Worm (Caenorhabditis elegans) whole organism, L1 larva: ENCODE data around the gene F35C11.4.

Experiments
- C04F5.9 ChIP-seq: sonication (generic microtip); optimal IDR thresholded peaks from 2 replicates; lab custom pipeline; 2016; ENCODE audit warnings: missing genetic modification characterization, missing compliant biosample characterization
- C34B4.2 ChIP-seq: sonication (generic microtip); optimal IDR thresholded peaks from 2 replicates; lab custom pipeline; 2017; ENCODE audit warnings: mild to moderate bottlenecking, missing genetic modification characterization, missing compliant biosample characterization
- F16B12.6 ChIP-seq: fragments of 150-350 bp; optimal IDR thresholded peaks from 2 replicates; lab custom pipeline; 2014; ENCODE audit warnings: missing biosample characterization, missing genetic modification characterization
- Y116A8C.19 ChIP-seq: sonication (generic microtip); optimal IDR thresholded peaks from 2 replicates; lab custom pipeline; 2016; ENCODE audit warnings: missing compliant biosample characterization, missing genetic modification characterization, borderline replicate concordance
- aha-1 ChIP-seq: fragments of 150-350 bp; optimal IDR thresholded peaks from 2 replicates; lab custom pipeline; 2014; ENCODE audit warnings: missing biosample characterization, missing genetic modification characterization
- alr-1 ChIP-seq: fragments of 200-800 bp; sonication (Bioruptor generic); optimal IDR thresholded peaks from 2 replicates; lab custom pipeline; 2018; ENCODE audit warnings: borderline replicate concordance, mild to moderate bottlenecking, missing genetic modification characterization, missing compliant biosample characterization
- aly-2 ChIP-seq: fragments of 150-350 bp; optimal IDR thresholded peaks from 2 replicates; lab custom pipeline; 2014; ENCODE audit warnings: missing biosample characterization, missing genetic modification characterization
- ama-1 ChIP-seq: fragments of 150-350 bp; optimal IDR thresholded peaks from 2 replicates; lab custom pipeline; 2014
- blmp-1 ChIP-seq: fragments of 150-350 bp; optimal IDR thresholded peaks from 2 replicates; lab custom pipeline; 2014; ENCODE audit warnings: missing biosample characterization, missing genetic modification characterization
- ceh-63 ChIP-seq: fragments of 200-800 bp; sonication (Bioruptor generic); optimal IDR thresholded peaks from 2 replicates; lab custom pipeline; 2018; ENCODE audit warnings: mild to moderate bottlenecking, missing genetic modification characterization, missing compliant biosample characterization
- ceh-8 ChIP-seq: fragments of 200-800 bp; sonication (Bioruptor generic); optimal IDR thresholded peaks from 2 replicates; lab custom pipeline; 2018; ENCODE audit warnings: mild to moderate bottlenecking, missing genetic modification characterization, moderate library complexity, missing compliant biosample characterization
- ceh-82 ChIP-seq, 3 experiments: fragments of 150-350 bp in 1 of 3; sonication (generic microtip) in 2 of 3; optimal IDR thresholded peaks; 2 replicates each; lab custom pipeline; 2014 to 2017; ENCODE audit warnings: missing biosample characterization in 3 of 3, missing genetic modification characterization in 3 of 3
- ceh-90 ChIP-seq: sonication (generic microtip); optimal IDR thresholded peaks from 2 replicates; lab custom pipeline; 2016; ENCODE audit warnings: missing genetic modification characterization, missing compliant biosample characterization
- dsc-1 ChIP-seq: sonication (generic microtip); optimal IDR thresholded peaks from 2 replicates; lab custom pipeline; 2016; ENCODE audit warnings: mild to moderate bottlenecking, missing genetic modification characterization, missing compliant biosample characterization
- elt-2 ChIP-seq: sonication (generic microtip); optimal IDR thresholded peaks from 2 replicates; lab custom pipeline; 2016; ENCODE audit warnings: missing genetic modification characterization, mild to moderate bottlenecking, inconsistent platforms, missing compliant biosample characterization, missing genetic modification reagents
- elt-3 ChIP-seq, 6 experiments: fragments of 150-350 bp in 1 of 6; sonication (generic microtip); optimal IDR thresholded peaks; 2 replicates each; lab custom pipeline; 2017 to 2018; ENCODE audit warnings: missing biosample characterization in 6 of 6, missing genetic modification characterization in 6 of 6, inconsistent platforms in 1 of 6
- fkh-4 ChIP-seq: sonication (generic microtip); optimal IDR thresholded peaks from 2 replicates; lab custom pipeline; 2016; ENCODE audit warnings: missing compliant biosample characterization, missing genetic modification characterization, borderline replicate concordance
- fkh-8 ChIP-seq: sonication (generic microtip); optimal IDR thresholded peaks from 2 replicates; lab custom pipeline; 2016; ENCODE audit warnings: mild to moderate bottlenecking, missing genetic modification characterization, missing compliant biosample characterization
- grh-1 ChIP-seq: fragments of 200-800 bp; sonication (Bioruptor generic); IDR thresholded peaks from 2 replicates; pipeline ENCODE4 v1.3.6; 2022; ENCODE audit warnings: missing genetic modification reagents, missing genetic modification characterization, missing compliant biosample characterization
- lin-13 ChIP-seq: fragments of 150-350 bp; optimal IDR thresholded peaks from 2 replicates; lab custom pipeline; 2014; ENCODE audit warnings: missing biosample characterization, missing genetic modification reagents, missing genetic modification characterization
- lin-35 ChIP-seq, 2 experiments: fragments of 150-350 bp; optimal IDR thresholded peaks; 2 replicates each; lab custom pipeline; 2014; ENCODE audit warnings: missing biosample characterization in 2 of 2, missing genetic modification characterization in 2 of 2, missing genetic modification reagents in 2 of 2
- lir-3 ChIP-seq: sonication (generic microtip); optimal IDR thresholded peaks from 2 replicates; lab custom pipeline; 2016; ENCODE audit warnings: mild to moderate bottlenecking, missing genetic modification characterization, moderate library complexity, missing compliant biosample characterization; ENCODE audit not compliant: poor library complexity
- lsy-2 ChIP-seq, 2 experiments: fragments of 150-350 bp; optimal IDR thresholded peaks; 2 replicates each; lab custom pipeline; 2014; ENCODE audit warnings: missing biosample characterization in 2 of 2, missing genetic modification characterization in 2 of 2
- mab-9 ChIP-seq: fragments of 200-800 bp; sonication (Bioruptor generic); IDR thresholded peaks from 2 replicates; pipeline ENCODE4 v1.3.6; 2022; ENCODE audit warnings: missing genetic modification reagents, missing genetic modification characterization, missing compliant biosample characterization
- mdl-1 ChIP-seq, 2 experiments: fragments of 150-350 bp; optimal IDR thresholded peaks; 2 replicates each; lab custom pipeline; 2014 to 2017; ENCODE audit warnings: missing biosample characterization in 2 of 2, missing genetic modification characterization in 2 of 2, inconsistent platforms in 1 of 2
- nhr-19 ChIP-seq: fragments of 200-800 bp; sonication (Bioruptor generic); conservative IDR thresholded peaks from 2 replicates; pipeline ENCODE4 v1.3.6; 2022; ENCODE audit warnings: missing genetic modification characterization, missing compliant biosample characterization
- nhr-20 ChIP-seq: sonication (generic microtip); optimal IDR thresholded peaks from 2 replicates; lab custom pipeline; 2016; ENCODE audit warnings: mild to moderate bottlenecking, missing genetic modification characterization, missing compliant biosample characterization
- nhr-237 ChIP-seq: fragments of 150-350 bp; optimal IDR thresholded peaks from 2 replicates; lab custom pipeline; 2014; ENCODE audit warnings: missing biosample characterization, missing genetic modification characterization
- nhr-28 ChIP-seq: fragments of 150-350 bp; optimal IDR thresholded peaks from 2 replicates; lab custom pipeline; 2014; ENCODE audit warnings: missing biosample characterization, missing genetic modification characterization
- nhr-77 ChIP-seq: fragments of 150-350 bp; optimal IDR thresholded peaks from 2 replicates; lab custom pipeline; 2014; ENCODE audit warnings: missing biosample characterization, missing genetic modification characterization
- nhr-84 ChIP-seq: sonication (generic microtip); optimal IDR thresholded peaks from 2 replicates; lab custom pipeline; 2017; ENCODE audit warnings: missing biosample characterization, missing genetic modification characterization
- nhr-85 ChIP-seq: sonication (generic microtip); peaks from one replicate; lab custom pipeline; 2016; ENCODE audit warnings: missing genetic modification characterization, inconsistent platforms, missing compliant biosample characterization
- nhr-90 ChIP-seq: sonication (generic microtip); optimal IDR thresholded peaks from 2 replicates; lab custom pipeline; 2016; ENCODE audit warnings: mild to moderate bottlenecking, missing genetic modification characterization, missing compliant biosample characterization; ENCODE audit not compliant: poor library complexity
- rnt-1 ChIP-seq: sonication (generic microtip); optimal IDR thresholded peaks from 2 replicates; lab custom pipeline; 2016; ENCODE audit warnings: mild to moderate bottlenecking, missing genetic modification characterization, moderate library complexity, missing compliant biosample characterization
- snpc-4 ChIP-seq: fragments of 150-350 bp; optimal IDR thresholded peaks from 2 replicates; lab custom pipeline; 2014; ENCODE audit warnings: missing biosample characterization, missing genetic modification characterization
- sox-4 ChIP-seq: sonication (generic microtip); optimal IDR thresholded peaks from 2 replicates; lab custom pipeline; 2016; ENCODE audit warnings: missing genetic modification characterization, missing compliant biosample characterization
- sup-37 ChIP-seq: fragments of 200-800 bp; sonication (Bioruptor generic); optimal IDR thresholded peaks from 2 replicates; lab custom pipeline; 2018; ENCODE audit warnings: mild to moderate bottlenecking, missing genetic modification characterization, missing compliant biosample characterization
- tlp-1 ChIP-seq: fragments of 150-350 bp; optimal IDR thresholded peaks from 2 replicates; lab custom pipeline; 2014; ENCODE audit warnings: missing biosample characterization, missing genetic modification characterization
- unc-130 ChIP-seq: fragments of 150-350 bp; optimal IDR thresholded peaks from 2 replicates; lab custom pipeline; 2017; ENCODE audit warnings: missing biosample characterization, missing genetic modification characterization, inconsistent platforms
- unc-98 ChIP-seq: fragments of 200-800 bp; sonication (Bioruptor generic); IDR thresholded peaks from 2 replicates; pipeline ENCODE4 v1.3.6; 2022; ENCODE audit warnings: missing genetic modification characterization, missing compliant biosample characterization
- xbp-1 ChIP-seq: sonication (generic microtip); optimal IDR thresholded peaks from 2 replicates; lab custom pipeline; 2016; ENCODE audit warnings: missing genetic modification characterization, missing compliant biosample characterization
- zip-4 ChIP-seq: fragments of 200-800 bp; sonication (Bioruptor generic); optimal IDR thresholded peaks from 2 replicates; lab custom pipeline; 2018; ENCODE audit warnings: mild to moderate bottlenecking, missing genetic modification characterization, moderate library complexity, missing compliant biosample characterization
- ztf-11 ChIP-seq, 2 experiments: sonication (generic microtip); optimal IDR thresholded peaks; 2 replicates each; lab custom pipeline; 2016 to 2017; ENCODE audit warnings: missing genetic modification characterization in 2 of 2, missing biosample characterization in 1 of 2, missing compliant biosample characterization in 1 of 2

F35C11.4 gene

DNA sequence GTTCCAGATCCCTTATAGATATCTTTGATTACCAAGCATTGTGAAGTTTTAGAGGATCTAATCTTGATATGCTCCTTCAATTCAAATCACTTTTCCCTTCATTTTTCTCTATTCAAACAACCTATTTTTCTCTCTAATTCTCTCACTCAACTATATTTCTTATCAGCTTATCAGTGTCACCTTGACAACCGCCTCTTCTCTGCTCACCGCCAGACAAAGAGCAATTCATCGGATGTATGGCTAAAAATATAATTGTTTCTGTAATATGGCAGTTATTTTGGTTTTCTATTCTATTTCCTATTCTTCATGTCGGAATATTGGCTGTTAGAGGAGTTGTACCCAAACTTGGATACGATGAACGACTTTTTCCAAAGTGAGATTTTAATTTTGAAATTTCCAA, 906 bp downstream of the F35C11.4 start:
- TF ChIP-seq elt-2 (peak; percentile 36), lin-13 (GFP tag; lab: Kevin White, UChicago) (no peak)

DNA sequence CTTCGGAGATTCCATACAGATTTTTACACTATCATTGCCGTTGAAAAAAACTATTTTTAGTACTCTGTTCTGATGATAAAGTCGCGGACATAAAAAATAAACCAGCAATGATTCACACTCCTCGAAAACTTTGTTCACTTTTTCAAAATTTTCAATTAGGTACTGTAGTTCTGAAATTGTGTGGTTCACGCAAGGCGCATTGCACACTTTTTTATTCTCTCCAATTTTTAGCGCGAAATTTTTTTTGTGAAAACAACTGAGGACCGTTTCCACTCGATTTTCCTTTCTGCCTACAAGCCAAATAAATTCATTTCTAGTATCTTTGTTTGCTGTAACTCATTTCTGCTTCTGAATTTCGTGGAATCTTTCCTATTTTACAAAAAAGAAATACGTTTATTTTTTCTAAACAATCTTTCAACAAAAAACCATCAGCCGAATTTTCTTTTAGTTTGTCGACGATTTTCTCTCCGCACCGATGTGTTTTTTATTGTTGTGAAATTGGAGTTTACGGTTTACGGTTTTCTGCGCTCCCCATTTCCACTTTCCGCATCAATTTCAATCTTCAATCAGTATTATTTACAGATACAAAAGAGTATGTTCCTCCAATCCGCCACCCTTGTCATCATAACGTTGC, 4.5 kb downstream of the F35C11.4 start, which contains the start of gene F35C11.5:
Gene F35C11.5 (plus strand): TSS at position 584 of the 634 bp plus-strand sequence.
- TF ChIP-seq nhr-77 (tag; lab: Kevin White, UChicago) (no peak), tlp-1 (tag; lab: Kevin White, UChicago) (no peak), alr-1 (tag; lab: Kevin White, UChicago) (no peak), zip-4 (GFP tag; lab: Kevin White, UChicago) (no peak), lir-3 (tag; lab: Kevin White, UChicago) (no peak), C34B4.2 (tag; lab: Kevin White, UChicago) (no peak), unc-130 (tag; lab: Kevin White, UChicago) (no peak), ama-1 (lab: Kevin White, UChicago) (no peak), snpc-4 (no peak), nhr-237 (tag; lab: Kevin White, UChicago) (no peak), Y116A8C.19 (tag; lab: Kevin White, UChicago) (no peak), mdl-1 (tag; optimal IDR thresholded peaks at IDR 0.05; lab: Kevin White, UChicago) (no peak)

DNA sequence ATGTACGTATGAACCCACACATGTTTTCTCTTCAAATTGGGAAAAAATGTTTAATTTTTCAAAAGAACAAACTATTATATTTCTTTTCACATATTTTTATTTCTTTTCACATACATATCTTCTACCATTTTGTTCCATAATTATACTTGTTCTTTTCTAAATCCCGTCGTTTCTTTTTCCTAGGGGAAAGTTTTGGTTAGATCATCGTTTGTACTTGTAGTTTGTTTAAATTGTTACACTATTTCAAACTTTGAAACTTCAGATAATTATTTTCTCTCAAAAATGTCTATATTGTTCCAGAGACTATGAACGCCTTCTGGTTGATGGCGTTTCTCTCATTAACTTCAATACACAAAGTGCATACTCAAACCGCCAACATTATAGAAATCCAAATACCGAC, 7.2 kb downstream of the F35C11.4 start, which contains the start of gene F35C11.7:
Gene F35C11.7 (plus strand): TSS at position 301 of the 400 bp plus-strand sequence.
- TF ChIP-seq lsy-2 (tag; optimal IDR thresholded peaks at IDR 0.05; lab: Kevin White, UChicago) (no peak), nhr-85 (tag; lab: Kevin White, UChicago) (no peak), nhr-28 (no peak), sox-4 (tag; lab: Kevin White, UChicago) (no peak), nhr-20 (tag; lab: Kevin White, UChicago) (no peak), snpc-4 (no peak), nhr-19 (GFP tag; lab: Robert Waterston, UW) (no peak), aly-2 (tag; lab: Kevin White, UChicago) (no peak), mab-9 (GFP tag; lab: Robert Waterston, UW) (no peak), rnt-1 (no peak), unc-98 (GFP tag; lab: Robert Waterston, UW) (no peak), aha-1 (tag; lab: Kevin White, UChicago) (no peak), ceh-63 (no peak), F16B12.6 (tag; lab: Kevin White, UChicago) (no peak), grh-1 (no peak), lin-35 (GFP tag; optimal IDR thresholded peaks at IDR 0.05; lab: Kevin White, UChicago) (no peak), sup-37 (GFP tag; lab: Kevin White, UChicago) (no peak), Y116A8C.19 (tag; lab: Kevin White, UChicago) (no peak), ceh-8 (GFP tag; lab: Kevin White, UChicago) (no peak), nhr-84 (no peak)

DNA sequence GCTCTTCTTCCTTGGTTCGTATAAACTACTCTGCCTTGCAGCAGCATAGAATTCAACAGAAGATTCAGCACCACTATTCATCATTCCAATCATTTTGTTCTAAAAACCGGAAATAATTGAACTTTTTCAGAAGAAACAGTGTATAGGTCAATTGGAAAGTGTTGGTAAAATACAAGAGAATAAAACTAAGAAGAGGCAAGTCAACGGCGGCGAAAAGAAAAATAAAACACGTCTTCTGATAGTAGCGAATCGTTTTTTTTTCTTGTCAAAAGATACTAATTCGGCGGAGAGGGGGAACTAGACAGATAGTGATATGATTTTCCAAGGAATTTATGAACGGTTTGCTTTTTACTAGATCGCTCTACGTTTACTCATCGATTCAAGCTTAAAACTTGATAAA, 10.2 kb downstream of the F35C11.4 start, which contains the start of gene F35C11.6:
Gene F35C11.6 (minus strand): TSS at position 101 of the 400 bp plus-strand sequence.
- peak; percentile 9 for TF ChIP-seq blmp-1 (tag; lab: Kevin White, UChicago)
- peak in 1 of 6 experiments; percentile 3 for TF ChIP-seq elt-3 (tag; optimal IDR thresholded peaks at IDR 0.05; lab: Kevin White, UChicago)
- no peak for TF ChIP-seq grh-1

DNA sequence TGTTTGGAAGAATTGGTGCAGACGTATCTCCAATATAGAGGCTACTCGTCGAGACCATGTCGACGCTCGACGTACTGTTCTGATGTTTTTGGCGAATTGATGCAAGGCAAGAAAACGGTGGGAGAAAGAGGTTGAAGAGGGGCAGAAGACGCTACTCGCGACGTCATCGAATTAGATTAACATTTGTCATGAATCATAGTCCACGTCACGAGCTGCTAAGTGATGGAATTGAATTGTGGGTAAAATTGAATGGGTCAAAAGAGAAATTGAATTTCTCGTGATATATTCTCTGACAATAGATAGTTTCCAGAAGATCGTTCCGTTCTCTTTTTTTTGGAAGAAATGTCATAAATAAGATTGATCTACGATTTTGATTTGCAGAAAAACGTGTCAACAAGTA, 10.9 kb downstream of the F35C11.4 start:
- TF ChIP-seq dsc-1, result no peak
- TF ChIP-seq nhr-84, result no peak
- no peak for TF ChIP-seq Y116A8C.19 (tag; lab: Kevin White, UChicago)
- TF ChIP-seq tlp-1 (tag; lab: Kevin White, UChicago), result no peak
- no peak for TF ChIP-seq nhr-90 (tag; lab: Kevin White, UChicago)
- no peak for TF ChIP-seq ama-1 (lab: Kevin White, UChicago)
- no peak for TF ChIP-seq aha-1 (tag; lab: Kevin White, UChicago)
- no peak for TF ChIP-seq C04F5.9 (tag; lab: Kevin White, UChicago)
- TF ChIP-seq fkh-8 (tag; lab: Kevin White, UChicago), result no peak
- TF ChIP-seq ztf-11 (tag; optimal IDR thresholded peaks at IDR 0.05; lab: Kevin White, UChicago), result no peak
- no peak for TF ChIP-seq rnt-1
- peak in 1 of 6 experiments; percentile 31 for TF ChIP-seq elt-3 (tag; optimal IDR thresholded peaks at IDR 0.05; lab: Kevin White, UChicago)
- no peak for TF ChIP-seq ceh-82 (tag; optimal IDR thresholded peaks at IDR 0.05; lab: Kevin White, UChicago)
- TF ChIP-seq fkh-4 (tag; lab: Kevin White, UChicago), result no peak
- no peak for TF ChIP-seq ceh-90
- TF ChIP-seq nhr-20 (tag; lab: Kevin White, UChicago), result peak; percentile 41
- no peak for TF ChIP-seq xbp-1 (tag; lab: Kevin White, UChicago)
